Worm (Caenorhabditis elegans) whole organism, L1 larva: ENCODE data around the gene ccch-1.
"Not testable (repeated sequence)": the region's sequence is repeated elsewhere in the genome, so short reads cannot be mapped to it uniquely, and the experiment has no call there.

Experiments
- F16B12.6 ChIP-seq: fragments of 150-350 bp; optimal IDR thresholded peaks from 2 replicates; lab custom pipeline; 2014; ENCODE audit warnings: missing biosample characterization, missing genetic modification characterization
- Y116A8C.19 ChIP-seq: sonication (generic microtip); optimal IDR thresholded peaks from 2 replicates; lab custom pipeline; 2016; ENCODE audit warnings: missing compliant biosample characterization, missing genetic modification characterization, borderline replicate concordance
- alr-1 ChIP-seq: fragments of 200-800 bp; sonication (Bioruptor generic); optimal IDR thresholded peaks from 2 replicates; lab custom pipeline; 2018; ENCODE audit warnings: borderline replicate concordance, mild to moderate bottlenecking, missing genetic modification characterization, missing compliant biosample characterization
- ama-1 ChIP-seq: fragments of 150-350 bp; optimal IDR thresholded peaks from 2 replicates; lab custom pipeline; 2014
- blmp-1 ChIP-seq: fragments of 150-350 bp; optimal IDR thresholded peaks from 2 replicates; lab custom pipeline; 2014; ENCODE audit warnings: missing biosample characterization, missing genetic modification characterization
- ceh-88 ChIP-seq: fragments of 200-800 bp; sonication (Bioruptor generic); IDR thresholded peaks from 2 replicates; pipeline ENCODE4 v1.3.6; 2022; ENCODE audit warnings: missing genetic modification characterization, missing compliant biosample characterization
- ceh-90 ChIP-seq: sonication (generic microtip); optimal IDR thresholded peaks from 2 replicates; lab custom pipeline; 2016; ENCODE audit warnings: missing genetic modification characterization, missing compliant biosample characterization
- ces-1 ChIP-seq: fragments of 150-350 bp; optimal IDR thresholded peaks from 2 replicates; lab custom pipeline; 2014; ENCODE audit warnings: missing biosample characterization, missing genetic modification reagents, missing genetic modification characterization
- dsc-1 ChIP-seq: sonication (generic microtip); optimal IDR thresholded peaks from 2 replicates; lab custom pipeline; 2016; ENCODE audit warnings: mild to moderate bottlenecking, missing genetic modification characterization, missing compliant biosample characterization
- efl-1 ChIP-seq, 4 experiments: fragments of 150-350 bp; optimal IDR thresholded peaks in 3 of 4; peaks in 1 of 4; 1 replicate in 1 of 4; 2 replicates in 3 of 4; lab custom pipeline; 2014; ENCODE audit warnings: missing biosample characterization in 2 of 4, missing genetic modification characterization in 2 of 4, missing genetic modification reagents in 2 of 4
- efl-3 ChIP-seq: fragments of 200-800 bp; sonication (Bioruptor generic); optimal IDR thresholded peaks from 2 replicates; lab custom pipeline; 2018; ENCODE audit warnings: mild to moderate bottlenecking, missing genetic modification characterization, missing compliant biosample characterization
- egl-27 ChIP-seq, 2 experiments: fragments of 150-350 bp in 1 of 2; sonication (generic microtip); optimal IDR thresholded peaks; 3 replicates each; lab custom pipeline; 2017 to 2018; ENCODE audit warnings: missing biosample characterization in 2 of 2, missing genetic modification characterization in 2 of 2, missing genetic modification reagents in 2 of 2
- elt-2 ChIP-seq: sonication (generic microtip); optimal IDR thresholded peaks from 2 replicates; lab custom pipeline; 2016; ENCODE audit warnings: missing genetic modification characterization, mild to moderate bottlenecking, inconsistent platforms, missing compliant biosample characterization, missing genetic modification reagents
- fkh-4 ChIP-seq: sonication (generic microtip); optimal IDR thresholded peaks from 2 replicates; lab custom pipeline; 2016; ENCODE audit warnings: missing compliant biosample characterization, missing genetic modification characterization, borderline replicate concordance
- fos-1 ChIP-seq: fragments of 150-350 bp; optimal IDR thresholded peaks from 2 replicates; lab custom pipeline; 2014; ENCODE audit warnings: missing biosample characterization, missing genetic modification characterization
- hlh-4 ChIP-seq: sonication (generic microtip); optimal IDR thresholded peaks from 2 replicates; lab custom pipeline; 2016; ENCODE audit warnings: mild to moderate bottlenecking, missing genetic modification characterization, missing compliant biosample characterization
- lin-14 ChIP-seq: fragments of 200-800 bp; sonication (Bioruptor generic); optimal IDR thresholded peaks from 2 replicates; lab custom pipeline; 2018; ENCODE audit warnings: mild to moderate bottlenecking, missing genetic modification characterization, moderate library complexity, missing compliant biosample characterization
- lin-15B ChIP-seq: fragments of 150-350 bp; sonication (generic microtip); optimal IDR thresholded peaks from 3 replicates; lab custom pipeline; 2014; ENCODE audit warnings: missing biosample characterization, missing genetic modification characterization
- lir-3 ChIP-seq: sonication (generic microtip); optimal IDR thresholded peaks from 2 replicates; lab custom pipeline; 2016; ENCODE audit warnings: mild to moderate bottlenecking, missing genetic modification characterization, moderate library complexity, missing compliant biosample characterization; ENCODE audit not compliant: poor library complexity
- lsy-2 ChIP-seq, 2 experiments: fragments of 150-350 bp; optimal IDR thresholded peaks; 2 replicates each; lab custom pipeline; 2014; ENCODE audit warnings: missing biosample characterization in 2 of 2, missing genetic modification characterization in 2 of 2
- mep-1 ChIP-seq: fragments of 150-350 bp; optimal IDR thresholded peaks from 2 replicates; lab custom pipeline; 2014; ENCODE audit warnings: missing biosample characterization, missing genetic modification characterization
- nhr-19 ChIP-seq: fragments of 200-800 bp; sonication (Bioruptor generic); conservative IDR thresholded peaks from 2 replicates; pipeline ENCODE4 v1.3.6; 2022; ENCODE audit warnings: missing genetic modification characterization, missing compliant biosample characterization
- nhr-20 ChIP-seq: sonication (generic microtip); optimal IDR thresholded peaks from 2 replicates; lab custom pipeline; 2016; ENCODE audit warnings: mild to moderate bottlenecking, missing genetic modification characterization, missing compliant biosample characterization
- nhr-28 ChIP-seq: fragments of 150-350 bp; optimal IDR thresholded peaks from 2 replicates; lab custom pipeline; 2014; ENCODE audit warnings: missing biosample characterization, missing genetic modification characterization
- nhr-71 ChIP-seq: sonication (generic microtip); optimal IDR thresholded peaks from 2 replicates; lab custom pipeline; 2016; ENCODE audit warnings: mild to moderate bottlenecking, missing genetic modification characterization, moderate library complexity, missing compliant biosample characterization
- nhr-76 ChIP-seq: sonication (generic microtip); optimal IDR thresholded peaks from 2 replicates; lab custom pipeline; 2017; ENCODE audit warnings: missing biosample characterization, missing genetic modification characterization
- nhr-85 ChIP-seq: sonication (generic microtip); peaks from one replicate; lab custom pipeline; 2016; ENCODE audit warnings: missing genetic modification characterization, inconsistent platforms, missing compliant biosample characterization
- nhr-90 ChIP-seq: sonication (generic microtip); optimal IDR thresholded peaks from 2 replicates; lab custom pipeline; 2016; ENCODE audit warnings: mild to moderate bottlenecking, missing genetic modification characterization, missing compliant biosample characterization; ENCODE audit not compliant: poor library complexity
- pag-3 ChIP-seq: sonication (generic microtip); optimal IDR thresholded peaks from 2 replicates; lab custom pipeline; 2017; ENCODE audit warnings: missing genetic modification characterization, mild to moderate bottlenecking, missing compliant biosample characterization, antibody characterized with exemption, borderline replicate concordance; ENCODE audit not compliant: insufficient read depth
- pqm-1 ChIP-seq: sonication (generic microtip); optimal IDR thresholded peaks from 3 replicates; lab custom pipeline; 2017; ENCODE audit warnings: missing biosample characterization, missing genetic modification characterization
- sptf-1 ChIP-seq: fragments of 150-350 bp; optimal IDR thresholded peaks from 2 replicates; lab custom pipeline; 2014; ENCODE audit warnings: missing biosample characterization, missing genetic modification characterization
- swsn-7 ChIP-seq: sonication (generic microtip); optimal IDR thresholded peaks from 2 replicates; lab custom pipeline; 2016; ENCODE audit warnings: missing genetic modification characterization, missing compliant biosample characterization
- tbx-2 ChIP-seq: sonication (generic microtip); optimal IDR thresholded peaks from 2 replicates; lab custom pipeline; 2016; ENCODE audit warnings: missing genetic modification characterization, missing compliant biosample characterization
- unc-98 ChIP-seq: fragments of 200-800 bp; sonication (Bioruptor generic); IDR thresholded peaks from 2 replicates; pipeline ENCODE4 v1.3.6; 2022; ENCODE audit warnings: missing genetic modification characterization, missing compliant biosample characterization
- xbp-1 ChIP-seq: sonication (generic microtip); optimal IDR thresholded peaks from 2 replicates; lab custom pipeline; 2016; ENCODE audit warnings: missing genetic modification characterization, missing compliant biosample characterization
- ztf-11 ChIP-seq, 2 experiments: sonication (generic microtip); optimal IDR thresholded peaks; 2 replicates each; lab custom pipeline; 2016 to 2017; ENCODE audit warnings: missing genetic modification characterization in 2 of 2, missing biosample characterization in 1 of 2, missing compliant biosample characterization in 1 of 2

Gene ccch-1

ce11 chrV:11527531-11527930, at the start of gene ccch-1:
Gene ccch-1 (plus strand): TSS chrV:11527831.
- no peak for TF ChIP-seq F16B12.6 (tag; lab: Kevin White, UChicago)
- no peak for TF ChIP-seq nhr-76 (tag; lab: Kevin White, UChicago)
- TF ChIP-seq efl-1 (optimal IDR thresholded peaks at IDR 0.05; lab: Kevin White, UChicago): no peak
- TF ChIP-seq efl-1 (GFP tag; optimal IDR thresholded peaks at IDR 0.05 in 1 of 2; lab: Kevin White, UChicago): peak in 1 of 2 experiments; percentile 80

- no peak for TF ChIP-seq dsc-1 (tag; lab: Kevin White, UChicago)
- TF ChIP-seq efl-1 (optimal IDR thresholded peaks at IDR 0.05; lab: Kevin White, UChicago): no peak
- peak in 1 of 2 experiments; percentile 64 for TF ChIP-seq efl-1 (GFP tag; optimal IDR thresholded peaks at IDR 0.05 in 1 of 2; lab: Kevin White, UChicago)
Observed at ce11 chrV:11479406-11479805, 48.2 kb upstream of the ccch-1 start, which contains the start of gene T11F9.22. Gene T11F9.22 (plus strand): TSS chrV:11479706.

ce11 chrV:11480734-11481133, 46.9 kb upstream of the ccch-1 start, which contains the start of gene T11F9.14:
Gene T11F9.14 (minus strand): TSS chrV:11480834.
- not testable (repeated sequence) for TF ChIP-seq Y116A8C.19 (tag; lab: Kevin White, UChicago); alr-1; fkh-4 (tag; lab: Kevin White, UChicago)

ce11 chrV:11483580-11484092, 44.0 kb upstream of the ccch-1 start, which contains the start of gene col-157:
Gene col-157 (plus strand): TSS chrV:11484042.
- TF ChIP-seq blmp-1, Y116A8C.19, xbp-1 (tag; lab: Kevin White, UChicago): not testable (repeated sequence)

- TF ChIP-seq efl-3 (GFP tag; lab: Kevin White, UChicago): no peak
- TF ChIP-seq lin-14 (GFP tag; lab: Kevin White, UChicago): no peak
- no peak for TF ChIP-seq egl-27 (tag; optimal IDR thresholded peaks at IDR 0.05; lab: Kevin White, UChicago)
- TF ChIP-seq, all 84 proteins: peak for 0
Observed at ce11 chrV:11484404-11484803, 43.2 kb upstream of the ccch-1 start.

- TF ChIP-seq ces-1 (GFP tag; lab: Kevin White, UChicago): no peak
Observed at ce11 chrV:11485558-11485957, 42.1 kb upstream of the ccch-1 start, which contains the start of gene srh-1. Gene srh-1 (plus strand): TSS chrV:11485858.

ce11 chrV:11486680-11487079, 41.0 kb upstream of the ccch-1 start, which contains the start of gene T11F9.10:
Gene T11F9.10 (plus strand): TSS chrV:11486980.
- TF ChIP-seq unc-98 (GFP tag; lab: Robert Waterston, UW): no peak
- TF ChIP-seq nhr-71 (tag; lab: Kevin White, UChicago): no peak
- TF ChIP-seq mep-1: no peak
- no peak for TF ChIP-seq nhr-20
- no peak for TF ChIP-seq ztf-11 (tag; optimal IDR thresholded peaks at IDR 0.05; lab: Kevin White, UChicago)
- no peak for TF ChIP-seq ama-1 (lab: Kevin White, UChicago)
- no peak for TF ChIP-seq egl-27 (tag; optimal IDR thresholded peaks at IDR 0.05; lab: Kevin White, UChicago)
- no peak for TF ChIP-seq ceh-88
- TF ChIP-seq, all 84 proteins: peak for 0

- TF ChIP-seq nhr-28 (tag; lab: Kevin White, UChicago): no peak
- TF ChIP-seq ces-1 (GFP tag; lab: Kevin White, UChicago): no peak
- TF ChIP-seq sptf-1: no peak
- TF ChIP-seq swsn-7 (tag; lab: Kevin White, UChicago): no peak
- TF ChIP-seq pqm-1 (tag; lab: Kevin White, UChicago): no peak
- no peak for TF ChIP-seq lsy-2 (tag; optimal IDR thresholded peaks at IDR 0.05; lab: Kevin White, UChicago)
- TF ChIP-seq tbx-2 (tag; lab: Kevin White, UChicago): no peak
- TF ChIP-seq hlh-4: no peak
- no peak for TF ChIP-seq nhr-71 (tag; lab: Kevin White, UChicago)
- no peak for TF ChIP-seq fos-1
- no peak for TF ChIP-seq ceh-90 (tag; lab: Kevin White, UChicago)
- no peak for TF ChIP-seq elt-2 (tag; lab: Kevin White, UChicago)
- TF ChIP-seq pag-3 (tag; lab: Kevin White, UChicago): no peak
- TF ChIP-seq unc-98 (GFP tag; lab: Robert Waterston, UW): no peak
- TF ChIP-seq nhr-85 (tag; lab: Kevin White, UChicago): no peak
- TF ChIP-seq nhr-19 (GFP tag; lab: Robert Waterston, UW): no peak
- TF ChIP-seq lin-15B (tag; lab: Kevin White, UChicago): no peak
- no peak for TF ChIP-seq nhr-90 (tag; lab: Kevin White, UChicago)
- TF ChIP-seq dsc-1 (tag; lab: Kevin White, UChicago): no peak
- TF ChIP-seq lir-3 (tag; lab: Kevin White, UChicago): no peak
Observed at ce11 chrV:11488288-11488687, 39.3 kb upstream of the ccch-1 start.
